Fruit fly (Drosophila melanogaster): Measurements from ENCODE around the gene ghi.

- TF ChIP-seq usp (GFP tag; optimal IDR thresholded peaks at IDR 0.05), result no peak
- TF ChIP-seq pan (optimal IDR thresholded peaks at IDR 0.05), result no peak
- no peak for TF ChIP-seq CG8478 (optimal IDR thresholded peaks at IDR 0.05)
Measured at dm6 chr3L:9432810-9433587, 18.7 kb upstream of the ghi start.

Data from whole organism.